Fruit fly (Drosophila melanogaster): Measurements from ENCODE around the gene CycJ.

Gene CycJ

DNA sequence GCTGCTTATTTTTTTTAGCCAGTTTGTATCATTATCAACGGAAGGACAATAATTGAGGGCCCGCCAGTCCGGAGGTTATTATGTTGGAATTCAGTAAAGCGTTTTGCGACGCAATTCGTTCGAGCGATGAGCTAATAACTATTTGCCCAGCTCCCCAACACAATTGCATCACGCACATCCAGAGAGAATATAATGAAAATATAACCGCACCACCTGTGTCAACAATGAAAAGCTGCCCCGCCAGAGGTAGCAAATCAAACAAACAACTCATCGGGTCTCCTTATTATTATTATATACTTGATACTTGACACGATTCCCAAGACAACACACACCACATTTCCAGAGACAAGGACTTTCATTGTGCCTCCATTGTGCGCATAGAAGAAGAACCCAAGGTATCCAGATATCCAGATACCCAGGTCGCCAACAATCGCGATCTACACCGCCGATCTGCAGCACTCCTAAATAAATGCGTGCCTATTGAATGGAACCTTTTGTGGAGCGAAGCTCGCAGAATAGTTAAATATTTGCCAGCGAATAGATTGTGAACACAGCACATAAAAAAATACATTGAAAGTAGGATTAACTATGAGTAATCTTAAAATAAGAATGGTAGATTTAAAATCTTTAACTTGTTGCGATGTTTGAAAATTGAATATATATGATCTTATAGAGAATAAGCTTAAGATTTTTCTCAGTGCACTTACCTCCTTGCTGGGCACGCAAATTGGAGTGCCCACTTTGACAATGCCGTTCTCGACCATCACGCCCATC lies 23.3 kb upstream of the CycJ start (continued):
- TF ChIP-seq CG6163 (GFP tag; IDR thresholded peaks at IDR 0.05) (peak; percentile 56; the same call in 1 of the 3 replicates), Eip75B (GFP tag; optimal IDR thresholded peaks at IDR 0.05) (no peak), Hr38 (GFP tag; optimal IDR thresholded peaks at IDR 0.05) (no peak), Ets21C (GFP tag; optimal IDR thresholded peaks at IDR 0.05) (no peak), Lpt (GFP tag; optimal IDR thresholded peaks at IDR 0.05) (no peak), lz (GFP tag; optimal IDR thresholded peaks at IDR 0.05) (no peak), fd85E (GFP tag; optimal IDR thresholded peaks at IDR 0.05) (no peak), CG11902 (GFP tag; optimal IDR thresholded peaks at IDR 0.05) (no peak), topi (GFP tag; optimal IDR thresholded peaks at IDR 0.05) (no peak), Hr4 (GFP tag; optimal IDR thresholded peaks at IDR 0.05) (peak; percentile 20), CG31627 (GFP tag; optimal IDR thresholded peaks at IDR 0.05) (no peak), CG9139 (GFP tag; optimal IDR thresholded peaks at IDR 0.05) (no peak), Sox14 (GFP tag; optimal IDR thresholded peaks at IDR 0.05) (peak; percentile 11), CG8119 (GFP tag; IDR thresholded peaks at IDR 0.05) (0 out of 3 replicates have a peak, but pooled peaks have one; percentile 45), fkh (GFP tag; optimal IDR thresholded peaks at IDR 0.05) (peak; percentile 23), dsx (GFP tag; optimal IDR thresholded peaks at IDR 0.05; ENCODE audit: poor library complexity, severe bottlenecking) (peak; percentile 9), CG11762 (GFP tag; optimal IDR thresholded peaks at IDR 0.05; ENCODE audit: insufficient read depth) (no peak), svp (GFP tag) (peak; percentile 42), ss (GFP tag; optimal IDR thresholded peaks at IDR 0.05) (peak; percentile 0 to 3)

- TF ChIP-seq CG8119 (GFP tag; IDR thresholded peaks at IDR 0.05) (peak; percentile 68), Ets96B (tag; optimal IDR thresholded peaks at IDR 0.05) (peak; percentile 67), CG6792 (GFP tag; optimal IDR thresholded peaks at IDR 0.05) (no peak), CG8632 (GFP tag; optimal IDR thresholded peaks at IDR 0.05) (peak; percentile 11), CG3032 (tag; optimal IDR thresholded peaks at IDR 0.05) (peak; percentile 70), Eip78C (GFP tag) (peak; percentile 82), Met (GFP tag; optimal IDR thresholded peaks at IDR 0.05) (no peak), topi (GFP tag; optimal IDR thresholded peaks at IDR 0.05) (no peak), CG31627 (GFP tag; optimal IDR thresholded peaks at IDR 0.05) (no peak), fkh (GFP tag; optimal IDR thresholded peaks at IDR 0.05) (no peak), Lpt (GFP tag; optimal IDR thresholded peaks at IDR 0.05) (peak; percentile 37), CG6854 (GFP tag; optimal IDR thresholded peaks at IDR 0.05) (no peak), CG6163 (GFP tag; IDR thresholded peaks at IDR 0.05) (peak; percentile 49; the same call in 2 of the 3 replicates), CG4318 (GFP tag; optimal IDR thresholded peaks at IDR 0.05) (peak; percentile 24), esn (GFP tag; optimal IDR thresholded peaks at IDR 0.05) (no peak), CG7368 (GFP tag; optimal IDR thresholded peaks at IDR 0.05) (no peak), Sox15 (GFP tag; optimal IDR thresholded peaks at IDR 0.05) (no peak), OdsH (GFP tag; optimal IDR thresholded peaks at IDR 0.05) (peak; percentile 46), CG10669 (GFP tag; optimal IDR thresholded peaks at IDR 0.05) (peak; percentile 62), pdm3 (GFP tag; optimal IDR thresholded peaks at IDR 0.05) (peak; percentile 43), CG34406 (GFP tag; optimal IDR thresholded peaks at IDR 0.05) (no peak), Gug (GFP tag; IDR thresholded peaks at IDR 0.05) (peak; percentile 45), ss (GFP tag; optimal IDR thresholded peaks at IDR 0.05) (peak in 1 of 2 experiments; percentile 57), Hr38 (GFP tag; optimal IDR thresholded peaks at IDR 0.05) (no peak), svp (GFP tag) (no peak), Blimp-1 (GFP tag; optimal IDR thresholded peaks at IDR 0.05) (no peak), CG15336 (GFP tag; IDR thresholded peaks at IDR 0.05) (peak; percentile 59), fd85E (GFP tag; optimal IDR thresholded peaks at IDR 0.05) (no peak), CG11294 (GFP tag; IDR thresholded peaks at IDR 0.05) (no peak), CG16779 (tag; optimal IDR thresholded peaks at IDR 0.05) (no peak), CG10631 (GFP tag; optimal IDR thresholded peaks at IDR 0.05) (peak; percentile 73), CG11902 (GFP tag; optimal IDR thresholded peaks at IDR 0.05) (no peak), Sox14 (GFP tag; optimal IDR thresholded peaks at IDR 0.05) (peak; percentile 44), salr (GFP tag; optimal IDR thresholded peaks at IDR 0.05) (peak; percentile 11 to 42), achi (GFP tag; optimal IDR thresholded peaks at IDR 0.05) (peak; percentile 48), CG1621 (tag; optimal IDR thresholded peaks at IDR 0.05) (peak; percentile 41), CG6276 (GFP tag; optimal IDR thresholded peaks at IDR 0.05) (peak; percentile 31), CG3919 (GFP tag; optimal IDR thresholded peaks at IDR 0.05) (peak; percentile 55), lz (GFP tag; optimal IDR thresholded peaks at IDR 0.05) (no peak), CG32006 (GFP tag; optimal IDR thresholded peaks at IDR 0.05) (peak; percentile 57)
These were observed 21.9 kb upstream of the CycJ start for dm6 chr3L:3444246-3444785.

Measured in whole organism, prepupa.